Worm (Caenorhabditis elegans) whole organism, L2 larva: ENCODE data around the gene mrps-26.

Source experiments
- R02D3.7 ChIP-seq: fragments of 150-350 bp; optimal IDR thresholded peaks from 2 replicates; lab custom pipeline; 2014; ENCODE audit warnings: missing biosample characterization, missing genetic modification characterization
- aly-2 ChIP-seq: fragments of 150-350 bp; optimal IDR thresholded peaks from 2 replicates; lab custom pipeline; 2014; ENCODE audit warnings: missing biosample characterization, missing genetic modification characterization
- lin-13 ChIP-seq: fragments of 150-350 bp; optimal IDR thresholded peaks from 2 replicates; lab custom pipeline; 2014; ENCODE audit warnings: missing biosample characterization, missing genetic modification reagents, missing genetic modification characterization
- lsy-2 ChIP-seq, 2 experiments: fragments of 150-350 bp in 1 of 2; sonication (generic microtip) in 1 of 2; optimal IDR thresholded peaks; 2 replicates each; lab custom pipeline; 2014 to 2017; ENCODE audit warnings: missing biosample characterization in 2 of 2, missing genetic modification characterization in 2 of 2
- nhr-11 ChIP-seq: fragments of 150-350 bp; optimal IDR thresholded peaks from 2 replicates; lab custom pipeline; 2014; ENCODE audit warnings: missing biosample characterization, missing genetic modification characterization
- nhr-12 ChIP-seq: fragments of 150-350 bp; optimal IDR thresholded peaks from 2 replicates; lab custom pipeline; 2014; ENCODE audit warnings: missing biosample characterization, missing genetic modification characterization
- nhr-237 ChIP-seq: fragments of 150-350 bp; optimal IDR thresholded peaks from 2 replicates; lab custom pipeline; 2014; ENCODE audit warnings: missing biosample characterization, missing genetic modification characterization
- nhr-6 ChIP-seq: fragments of 150-350 bp; optimal IDR thresholded peaks from 2 replicates; lab custom pipeline; 2014; ENCODE audit warnings: missing biosample characterization, missing genetic modification characterization
- nhr-77 ChIP-seq: fragments of 150-350 bp; optimal IDR thresholded peaks from 2 replicates; lab custom pipeline; 2014; ENCODE audit warnings: missing biosample characterization, missing genetic modification characterization
- unc-39 ChIP-seq: fragments of 150-350 bp; optimal IDR thresholded peaks from 2 replicates; lab custom pipeline; 2014; ENCODE audit warnings: missing biosample characterization, missing genetic modification characterization
- unc-55 ChIP-seq: fragments of 150-350 bp; sonication (generic microtip); optimal IDR thresholded peaks from 3 replicates; lab custom pipeline; 2014; ENCODE audit warnings: missing biosample characterization, missing genetic modification reagents, missing genetic modification characterization
- unc-62 ChIP-seq: fragments of 150-350 bp; optimal IDR thresholded peaks from 2 replicates; lab custom pipeline; 2014; ENCODE audit warnings: missing biosample characterization, missing genetic modification reagents, missing genetic modification characterization
- zag-1 ChIP-seq: fragments of 150-350 bp; optimal IDR thresholded peaks from 2 replicates; lab custom pipeline; 2014; ENCODE audit warnings: missing biosample characterization, missing genetic modification characterization

- TF ChIP-seq nhr-6 (no peak), nhr-77 (no peak), unc-62 (GFP tag; lab: Kevin White, UChicago) (no peak), nhr-11 (tag; lab: Kevin White, UChicago) (no peak), unc-39 (no peak), unc-55 (GFP tag; lab: Kevin White, UChicago) (no peak), zag-1 (tag; lab: Kevin White, UChicago) (no peak), nhr-12 (tag; lab: Kevin White, UChicago) (no peak), aly-2 (tag; lab: Kevin White, UChicago) (no peak), lsy-2 (tag; optimal IDR thresholded peaks at IDR 0.05; lab: Kevin White, UChicago) (no peak), nhr-237 (tag; lab: Kevin White, UChicago) (no peak), R02D3.7 (tag; lab: Kevin White, UChicago) (no peak), lin-13 (no peak)
Measured at ce11 chrIII:5188426-5188825, 46.0 kb upstream of the mrps-26 start, which contains the start of gene K10D2.8.
